Worm (Caenorhabditis elegans): ENCODE measurements around the gene prx-13.

ce11 chrII:7295917-7296316 lies 44.1 kb upstream of the prx-13 start, which contains the start of gene C30G12.6:
- no peak for TF ChIP-seq him-1 (tag; optimal IDR thresholded peaks at IDR 0.05)
- no peak for TF ChIP-seq W03F9.2 (tag; optimal IDR thresholded peaks at IDR 0.05)
